Worm (Caenorhabditis elegans) whole organism, L1 larva: Measurements from ENCODE around the gene irld-67.

Experiments
- C34B4.2 ChIP-seq: sonication (generic microtip); optimal IDR thresholded peaks from 2 replicates; lab custom pipeline; 2017; ENCODE audit warnings: mild to moderate bottlenecking, missing genetic modification characterization, missing compliant biosample characterization
- F16B12.6 ChIP-seq: fragments of 150-350 bp; optimal IDR thresholded peaks from 2 replicates; lab custom pipeline; 2014; ENCODE audit warnings: missing biosample characterization, missing genetic modification characterization
- alr-1 ChIP-seq: fragments of 200-800 bp; sonication (Bioruptor generic); optimal IDR thresholded peaks from 2 replicates; lab custom pipeline; 2018; ENCODE audit warnings: borderline replicate concordance, mild to moderate bottlenecking, missing genetic modification characterization, missing compliant biosample characterization
- ama-1 ChIP-seq: fragments of 150-350 bp; optimal IDR thresholded peaks from 2 replicates; lab custom pipeline; 2014
- blmp-1 ChIP-seq: fragments of 150-350 bp; optimal IDR thresholded peaks from 2 replicates; lab custom pipeline; 2014; ENCODE audit warnings: missing biosample characterization, missing genetic modification characterization
- ceh-63 ChIP-seq: fragments of 200-800 bp; sonication (Bioruptor generic); optimal IDR thresholded peaks from 2 replicates; lab custom pipeline; 2018; ENCODE audit warnings: mild to moderate bottlenecking, missing genetic modification characterization, missing compliant biosample characterization
- ceh-8 ChIP-seq: fragments of 200-800 bp; sonication (Bioruptor generic); optimal IDR thresholded peaks from 2 replicates; lab custom pipeline; 2018; ENCODE audit warnings: mild to moderate bottlenecking, missing genetic modification characterization, moderate library complexity, missing compliant biosample characterization
- ceh-82 ChIP-seq, 3 experiments: fragments of 150-350 bp in 1 of 3; sonication (generic microtip) in 2 of 3; optimal IDR thresholded peaks; 2 replicates each; lab custom pipeline; 2014 to 2017; ENCODE audit warnings: missing biosample characterization in 3 of 3, missing genetic modification characterization in 3 of 3
- ceh-90 ChIP-seq: sonication (generic microtip); optimal IDR thresholded peaks from 2 replicates; lab custom pipeline; 2016; ENCODE audit warnings: missing genetic modification characterization, missing compliant biosample characterization
- dpl-1 ChIP-seq, 3 experiments: fragments of 150-350 bp in 2 of 3; sonication (generic microtip) in 1 of 3; optimal IDR thresholded peaks; 2 replicates each; lab custom pipeline; 2014 to 2017; ENCODE audit warnings: missing biosample characterization in 3 of 3, missing genetic modification characterization in 3 of 3, missing genetic modification reagents in 3 of 3
- efl-1 ChIP-seq, 4 experiments: fragments of 150-350 bp; optimal IDR thresholded peaks in 3 of 4; peaks in 1 of 4; 1 replicate in 1 of 4; 2 replicates in 3 of 4; lab custom pipeline; 2014; ENCODE audit warnings: missing biosample characterization in 2 of 4, missing genetic modification characterization in 2 of 4, missing genetic modification reagents in 2 of 4
- egl-13 ChIP-seq: sonication (generic microtip); optimal IDR thresholded peaks from 2 replicates; lab custom pipeline; 2016; ENCODE audit warnings: missing genotype, missing genetic modification reagents, missing genetic modification characterization, missing compliant biosample characterization
- egl-27 ChIP-seq, 2 experiments: fragments of 150-350 bp in 1 of 2; sonication (generic microtip); optimal IDR thresholded peaks; 3 replicates each; lab custom pipeline; 2017 to 2018; ENCODE audit warnings: missing biosample characterization in 2 of 2, missing genetic modification characterization in 2 of 2, missing genetic modification reagents in 2 of 2
- elt-3 ChIP-seq, 6 experiments: fragments of 150-350 bp in 1 of 6; sonication (generic microtip); optimal IDR thresholded peaks; 2 replicates each; lab custom pipeline; 2017 to 2018; ENCODE audit warnings: missing biosample characterization in 6 of 6, missing genetic modification characterization in 6 of 6, inconsistent platforms in 1 of 6
- ets-5 ChIP-seq: fragments of 200-800 bp; sonication (Bioruptor generic); IDR thresholded peaks from 2 replicates; pipeline ENCODE4 v1.3.6; 2022; ENCODE audit warnings: missing genetic modification characterization, missing compliant biosample characterization
- fkh-8 ChIP-seq: sonication (generic microtip); optimal IDR thresholded peaks from 2 replicates; lab custom pipeline; 2016; ENCODE audit warnings: mild to moderate bottlenecking, missing genetic modification characterization, missing compliant biosample characterization
- grh-1 ChIP-seq: fragments of 200-800 bp; sonication (Bioruptor generic); IDR thresholded peaks from 2 replicates; pipeline ENCODE4 v1.3.6; 2022; ENCODE audit warnings: missing genetic modification reagents, missing genetic modification characterization, missing compliant biosample characterization
- hlh-17 ChIP-seq: fragments of 200-800 bp; sonication (Bioruptor generic); optimal IDR thresholded peaks from 2 replicates; lab custom pipeline; 2018; ENCODE audit warnings: missing genetic modification characterization, mild to moderate bottlenecking, missing compliant biosample characterization, moderate library complexity, borderline replicate concordance
- hlh-4 ChIP-seq: sonication (generic microtip); optimal IDR thresholded peaks from 2 replicates; lab custom pipeline; 2016; ENCODE audit warnings: mild to moderate bottlenecking, missing genetic modification characterization, missing compliant biosample characterization
- irx-1 ChIP-seq: sonication (generic microtip); optimal IDR thresholded peaks from 2 replicates; lab custom pipeline; 2016; ENCODE audit warnings: missing genetic modification characterization, missing compliant biosample characterization
- isw-1 ChIP-seq: fragments of 200-800 bp; sonication (Bioruptor generic); IDR thresholded peaks from 2 replicates; pipeline ENCODE4 v1.3.6; 2022; ENCODE audit warnings: missing genetic modification characterization, missing compliant biosample characterization
- jun-1 ChIP-seq: fragments of 150-350 bp; optimal IDR thresholded peaks from 2 replicates; lab custom pipeline; 2014; ENCODE audit warnings: missing biosample characterization, missing genetic modification reagents, missing genetic modification characterization
- lin-14 ChIP-seq: fragments of 200-800 bp; sonication (Bioruptor generic); optimal IDR thresholded peaks from 2 replicates; lab custom pipeline; 2018; ENCODE audit warnings: mild to moderate bottlenecking, missing genetic modification characterization, moderate library complexity, missing compliant biosample characterization
- lin-15B ChIP-seq: fragments of 150-350 bp; sonication (generic microtip); optimal IDR thresholded peaks from 3 replicates; lab custom pipeline; 2014; ENCODE audit warnings: missing biosample characterization, missing genetic modification characterization
- lin-39 ChIP-seq: fragments of 150-350 bp; optimal IDR thresholded peaks from 2 replicates; lab custom pipeline; 2014; ENCODE audit warnings: missing biosample characterization, missing genetic modification reagents, missing genetic modification characterization
- lir-3 ChIP-seq: sonication (generic microtip); optimal IDR thresholded peaks from 2 replicates; lab custom pipeline; 2016; ENCODE audit warnings: mild to moderate bottlenecking, missing genetic modification characterization, moderate library complexity, missing compliant biosample characterization; ENCODE audit not compliant: poor library complexity
- lsy-2 ChIP-seq, 2 experiments: fragments of 150-350 bp; optimal IDR thresholded peaks; 2 replicates each; lab custom pipeline; 2014; ENCODE audit warnings: missing biosample characterization in 2 of 2, missing genetic modification characterization in 2 of 2
- mab-9 ChIP-seq: fragments of 200-800 bp; sonication (Bioruptor generic); IDR thresholded peaks from 2 replicates; pipeline ENCODE4 v1.3.6; 2022; ENCODE audit warnings: missing genetic modification reagents, missing genetic modification characterization, missing compliant biosample characterization
- mef-2 ChIP-seq: fragments of 150-350 bp; optimal IDR thresholded peaks from 2 replicates; lab custom pipeline; 2014; ENCODE audit warnings: missing biosample characterization, missing genetic modification characterization
- mep-1 ChIP-seq: fragments of 150-350 bp; optimal IDR thresholded peaks from 2 replicates; lab custom pipeline; 2014; ENCODE audit warnings: missing biosample characterization, missing genetic modification characterization
- nhr-12 ChIP-seq: sonication (generic microtip); optimal IDR thresholded peaks from 2 replicates; lab custom pipeline; 2017; ENCODE audit warnings: missing biosample characterization, missing genetic modification characterization
- nhr-20 ChIP-seq: sonication (generic microtip); optimal IDR thresholded peaks from 2 replicates; lab custom pipeline; 2016; ENCODE audit warnings: mild to moderate bottlenecking, missing genetic modification characterization, missing compliant biosample characterization
- nhr-237 ChIP-seq: fragments of 150-350 bp; optimal IDR thresholded peaks from 2 replicates; lab custom pipeline; 2014; ENCODE audit warnings: missing biosample characterization, missing genetic modification characterization
- nhr-28 ChIP-seq: fragments of 150-350 bp; optimal IDR thresholded peaks from 2 replicates; lab custom pipeline; 2014; ENCODE audit warnings: missing biosample characterization, missing genetic modification characterization
- nhr-47 ChIP-seq: sonication (generic microtip); optimal IDR thresholded peaks from 2 replicates; lab custom pipeline; 2016; ENCODE audit warnings: mild to moderate bottlenecking, missing genetic modification characterization, moderate library complexity, missing compliant biosample characterization
- nhr-76 ChIP-seq: sonication (generic microtip); optimal IDR thresholded peaks from 2 replicates; lab custom pipeline; 2017; ENCODE audit warnings: missing biosample characterization, missing genetic modification characterization
- nhr-77 ChIP-seq: fragments of 150-350 bp; optimal IDR thresholded peaks from 2 replicates; lab custom pipeline; 2014; ENCODE audit warnings: missing biosample characterization, missing genetic modification characterization
- nhr-84 ChIP-seq: sonication (generic microtip); optimal IDR thresholded peaks from 2 replicates; lab custom pipeline; 2017; ENCODE audit warnings: missing biosample characterization, missing genetic modification characterization
- nhr-90 ChIP-seq: sonication (generic microtip); optimal IDR thresholded peaks from 2 replicates; lab custom pipeline; 2016; ENCODE audit warnings: mild to moderate bottlenecking, missing genetic modification characterization, missing compliant biosample characterization; ENCODE audit not compliant: poor library complexity
- pqm-1 ChIP-seq: sonication (generic microtip); optimal IDR thresholded peaks from 3 replicates; lab custom pipeline; 2017; ENCODE audit warnings: missing biosample characterization, missing genetic modification characterization
- skn-1 ChIP-seq: fragments of 150-350 bp; optimal IDR thresholded peaks from 2 replicates; lab custom pipeline; 2014; ENCODE audit warnings: missing biosample characterization, missing genetic modification characterization
- snpc-4 ChIP-seq: fragments of 150-350 bp; optimal IDR thresholded peaks from 2 replicates; lab custom pipeline; 2014; ENCODE audit warnings: missing biosample characterization, missing genetic modification characterization
- sox-4 ChIP-seq: sonication (generic microtip); optimal IDR thresholded peaks from 2 replicates; lab custom pipeline; 2016; ENCODE audit warnings: missing genetic modification characterization, missing compliant biosample characterization
- sup-37 ChIP-seq: fragments of 200-800 bp; sonication (Bioruptor generic); optimal IDR thresholded peaks from 2 replicates; lab custom pipeline; 2018; ENCODE audit warnings: mild to moderate bottlenecking, missing genetic modification characterization, missing compliant biosample characterization
- swsn-7 ChIP-seq: sonication (generic microtip); optimal IDR thresholded peaks from 2 replicates; lab custom pipeline; 2016; ENCODE audit warnings: missing genetic modification characterization, missing compliant biosample characterization
- tlp-1 ChIP-seq: fragments of 150-350 bp; optimal IDR thresholded peaks from 2 replicates; lab custom pipeline; 2014; ENCODE audit warnings: missing biosample characterization, missing genetic modification characterization
- unc-30 ChIP-seq: sonication (generic microtip); optimal IDR thresholded peaks from 2 replicates; lab custom pipeline; 2017; ENCODE audit warnings: missing biosample characterization, missing genetic modification characterization
- unc-62 ChIP-seq: fragments of 150-350 bp; optimal IDR thresholded peaks from 2 replicates; lab custom pipeline; 2014; ENCODE audit warnings: missing biosample characterization, missing genetic modification reagents, missing genetic modification characterization
- unc-98 ChIP-seq: fragments of 200-800 bp; sonication (Bioruptor generic); IDR thresholded peaks from 2 replicates; pipeline ENCODE4 v1.3.6; 2022; ENCODE audit warnings: missing genetic modification characterization, missing compliant biosample characterization
- xbp-1 ChIP-seq: sonication (generic microtip); optimal IDR thresholded peaks from 2 replicates; lab custom pipeline; 2016; ENCODE audit warnings: missing genetic modification characterization, missing compliant biosample characterization
- zag-1 ChIP-seq: fragments of 150-350 bp; optimal IDR thresholded peaks from 2 replicates; lab custom pipeline; 2014; ENCODE audit warnings: missing biosample characterization, missing genetic modification characterization
- ztf-11 ChIP-seq, 2 experiments: sonication (generic microtip); optimal IDR thresholded peaks; 2 replicates each; lab custom pipeline; 2016 to 2017; ENCODE audit warnings: missing genetic modification characterization in 2 of 2, missing biosample characterization in 1 of 2, missing compliant biosample characterization in 1 of 2

irld-67 gene

DNA sequence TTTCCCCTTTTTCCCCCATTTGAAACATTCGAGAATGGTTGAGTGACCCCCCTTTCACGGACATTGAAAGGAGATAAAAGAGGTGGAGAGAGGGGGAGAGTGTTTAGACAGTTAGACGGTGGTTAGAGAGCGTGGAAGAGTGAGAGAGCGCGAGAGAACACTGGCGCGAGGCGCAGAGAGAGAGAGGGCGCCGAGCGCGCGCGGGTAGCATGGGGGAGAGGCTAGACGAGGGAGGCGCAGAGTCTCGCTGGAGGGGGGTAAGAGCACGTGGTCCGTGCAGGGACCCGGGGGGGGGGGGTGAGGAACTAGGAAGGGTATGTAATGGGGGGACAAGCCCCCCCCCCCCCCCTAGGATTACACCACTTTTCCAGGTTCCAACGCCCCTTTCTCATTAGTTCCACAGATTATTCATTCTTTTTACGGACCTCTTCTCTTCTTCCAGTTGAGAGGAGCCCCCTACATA lies 39.7 kb upstream of the irld-67 start (continued):
- TF ChIP-seq dpl-1 (GFP tag; optimal IDR thresholded peaks at IDR 0.05; lab: Kevin White, UChicago) (peak; percentile 73 to 77 (median 75)), tlp-1 (tag; lab: Kevin White, UChicago) (no peak), ceh-8 (peak; percentile 100), ceh-90 (no peak), egl-27 (tag; optimal IDR thresholded peaks at IDR 0.05; lab: Kevin White, UChicago) (peak; percentile 89), zag-1 (tag; lab: Kevin White, UChicago) (peak; percentile 28), mep-1 (tag; lab: Kevin White, UChicago) (peak; percentile 92), irx-1 (tag; lab: Kevin White, UChicago) (peak; percentile 93), fkh-8 (tag; lab: Kevin White, UChicago) (peak; percentile 97), lin-39 (tag; lab: Kevin White, UChicago) (peak; percentile 89), ets-5 (GFP tag; lab: Robert Waterston, UW) (peak; percentile 87; the same call in 1 of the 2 replicates), pqm-1 (tag; lab: Kevin White, UChicago) (no peak), nhr-237 (peak; percentile 89), efl-1 (optimal IDR thresholded peaks at IDR 0.05; lab: Kevin White, UChicago) (peak; percentile 91 to 98), efl-1 (GFP tag; optimal IDR thresholded peaks at IDR 0.05 in 1 of 2; lab: Kevin White, UChicago) (peak; percentile 68 to 97), egl-13 (tag; lab: Kevin White, UChicago) (peak; percentile 95), hlh-4 (no peak), hlh-17 (GFP tag; lab: Kevin White, UChicago) (peak; percentile 81), ama-1 (lab: Kevin White, UChicago) (peak; percentile 57), lin-14 (GFP tag; lab: Kevin White, UChicago) (peak; percentile 100), ztf-11 (tag; optimal IDR thresholded peaks at IDR 0.05; lab: Kevin White, UChicago) (peak; percentile 73 to 95), ceh-63 (GFP tag; lab: Kevin White, UChicago) (peak; percentile 45), lsy-2 (tag; optimal IDR thresholded peaks at IDR 0.05; lab: Kevin White, UChicago) (peak; percentile 91 to 92), xbp-1 (tag; lab: Kevin White, UChicago) (peak; percentile 87), ceh-82 (tag; optimal IDR thresholded peaks at IDR 0.05; lab: Kevin White, UChicago) (peak; percentile 75 to 96 (median 94)), nhr-84 (peak; percentile 63), unc-98 (peak; percentile 79; the same call in 1 of the 2 replicates), unc-30 (tag; lab: Kevin White, UChicago) (no peak), nhr-76 (tag; lab: Kevin White, UChicago) (peak; percentile 56), jun-1 (tag; lab: Kevin White, UChicago) (peak; percentile 98), swsn-7 (tag; lab: Kevin White, UChicago) (peak; percentile 98), snpc-4 (peak; percentile 84), nhr-47 (tag; lab: Kevin White, UChicago) (peak; percentile 98), F16B12.6 (tag; lab: Kevin White, UChicago) (peak; percentile 38), unc-62 (GFP tag; lab: Kevin White, UChicago) (peak; percentile 87), lir-3 (tag; lab: Kevin White, UChicago) (peak; percentile 79), mef-2 (tag; lab: Kevin White, UChicago) (peak; percentile 91), nhr-90 (tag; lab: Kevin White, UChicago) (peak; percentile 96), mab-9 (GFP tag; lab: Robert Waterston, UW) (peak; percentile 99), sup-37 (GFP tag; lab: Kevin White, UChicago) (peak; percentile 93), isw-1 (GFP tag; lab: Robert Waterston, UW) (peak; percentile 95), nhr-28 (no peak), grh-1 (GFP tag; lab: Robert Waterston, UW) (peak; percentile 100), C34B4.2 (peak; percentile 82), nhr-20 (tag; lab: Kevin White, UChicago) (peak; percentile 94), skn-1 (tag; lab: Kevin White, UChicago) (peak; percentile 93), nhr-77 (peak; percentile 85), blmp-1 (tag; lab: Kevin White, UChicago) (peak; percentile 93), lin-15B (tag; lab: Kevin White, UChicago) (no peak), elt-3 (tag; optimal IDR thresholded peaks at IDR 0.05; lab: Kevin White, UChicago) (peak in 3 of 6 experiments; percentile 73 to 95 (median 93)), alr-1 (no peak), nhr-12 (tag; lab: Kevin White, UChicago) (peak; percentile 46), sox-4 (tag; lab: Kevin White, UChicago) (peak; percentile 80)
